Worm (Caenorhabditis elegans): ENCODE measurements around the gene rgs-6.

DNA sequence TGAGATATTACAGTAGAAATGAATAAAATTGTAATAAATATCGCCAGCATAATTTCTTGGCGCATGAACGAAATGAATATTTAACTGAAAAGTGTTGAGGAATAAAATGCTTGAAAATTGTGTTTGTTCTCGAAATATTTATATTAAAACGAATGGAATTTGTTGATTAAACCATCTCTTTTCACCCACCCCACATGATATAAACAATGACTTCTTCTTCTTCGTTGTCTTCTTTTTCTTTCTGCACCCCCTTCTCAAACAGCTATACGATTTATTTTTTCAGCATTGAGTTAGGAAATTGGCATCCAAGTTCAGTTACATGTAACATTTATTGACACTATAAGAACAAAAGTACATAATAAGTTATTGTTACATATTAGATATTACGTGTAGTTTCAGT is 13.5 kb downstream of the rgs-6 start, which contains the start of gene C41G11.1:
- TF ChIP-seq ztf-11 (tag; optimal IDR thresholded peaks at IDR 0.05) (no peak), sptf-1 (tag; optimal IDR thresholded peaks at IDR 0.05) (no peak), nhr-237 (tag; optimal IDR thresholded peaks at IDR 0.05) (no peak), irx-1 (tag; optimal IDR thresholded peaks at IDR 0.05) (no peak), nhr-90 (tag; optimal IDR thresholded peaks at IDR 0.05; ENCODE audit: poor library complexity) (no peak), snpc-4 (tag; optimal IDR thresholded peaks at IDR 0.05) (no peak), fos-1 (tag; optimal IDR thresholded peaks at IDR 0.05) (no peak), lin-15B (tag; optimal IDR thresholded peaks at IDR 0.05) (no peak), ceh-88 (GFP tag; IDR thresholded peaks at IDR 0.05) (no peak), zag-1 (tag; optimal IDR thresholded peaks at IDR 0.05) (no peak), nhr-12 (tag; optimal IDR thresholded peaks at IDR 0.05) (no peak), grh-1 (GFP tag; IDR thresholded peaks at IDR 0.05) (no peak)
